Worm (Caenorhabditis elegans): ENCODE results near the gene Y42G9A.1.

Gene Y42G9A.1

DNA sequence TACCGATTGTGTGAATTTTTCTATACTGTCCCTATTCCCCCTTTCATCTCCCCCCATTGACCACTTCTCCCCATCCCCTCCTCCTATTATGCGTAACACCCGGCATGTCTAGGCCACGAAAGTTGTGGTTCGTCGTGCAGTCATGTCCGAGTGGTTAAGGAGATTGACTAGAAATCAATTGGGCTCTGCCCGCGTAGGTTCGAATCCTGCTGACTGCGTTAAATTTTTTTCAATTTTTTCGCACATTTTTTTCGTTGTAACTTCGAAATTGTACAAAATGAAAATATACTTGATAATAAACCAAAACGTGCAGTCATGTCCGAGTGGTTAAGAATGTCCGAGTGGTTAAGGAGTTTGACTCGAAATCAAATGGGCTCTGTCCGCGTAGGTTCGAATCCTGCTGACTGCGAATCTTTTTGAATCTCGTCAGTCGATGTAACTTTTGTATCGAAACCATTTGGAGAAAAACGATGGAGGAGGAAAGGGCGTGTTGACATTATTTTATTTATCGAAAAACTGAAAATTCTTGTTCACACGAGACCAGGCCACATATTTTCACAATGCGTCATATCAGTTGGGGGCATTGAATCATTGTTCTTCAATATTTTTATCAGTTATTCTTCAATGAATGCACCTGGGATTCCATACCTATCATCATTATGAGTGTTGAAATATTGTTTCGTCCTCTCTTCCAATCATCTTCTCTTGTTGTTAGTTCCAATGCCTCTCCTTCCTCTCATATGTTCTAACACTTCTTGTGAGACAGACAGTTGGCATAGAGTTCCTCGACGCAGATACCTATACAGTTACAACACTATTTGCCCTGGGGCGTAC is 9.1 kb downstream of the Y42G9A.1 start, which contains the start of gene nfm-1 (continued):
- TF ChIP-seq R02D3.7 (tag; optimal IDR thresholded peaks at IDR 0.05) = no peak

DNA sequence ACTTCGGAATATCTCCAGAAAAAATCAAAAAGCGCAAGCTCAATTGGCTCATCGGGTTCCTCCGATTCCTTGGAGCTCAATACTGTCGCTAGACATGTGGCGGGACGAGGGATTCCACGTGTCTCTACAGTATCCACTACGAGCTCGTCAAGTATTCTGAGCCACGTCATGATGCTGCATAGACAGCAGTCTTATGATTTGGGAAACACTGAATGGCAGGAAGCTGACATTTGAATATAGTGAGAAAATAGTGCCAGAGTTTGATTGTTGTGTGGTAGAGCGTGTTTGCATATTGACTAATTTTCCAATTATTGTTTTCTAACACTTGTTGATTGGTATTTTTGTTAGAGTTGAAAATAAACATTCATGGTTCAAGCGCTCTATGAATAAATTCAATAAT is 13.6 kb downstream of the Y42G9A.1 start:
- TF ChIP-seq dpl-1 (GFP tag; optimal IDR thresholded peaks at IDR 0.05) (no peak), sdz-12 (GFP tag; optimal IDR thresholded peaks at IDR 0.05) (no peak), dmd-6 (GFP tag; IDR thresholded peaks at IDR 0.05) (peak; percentile 75)

DNA sequence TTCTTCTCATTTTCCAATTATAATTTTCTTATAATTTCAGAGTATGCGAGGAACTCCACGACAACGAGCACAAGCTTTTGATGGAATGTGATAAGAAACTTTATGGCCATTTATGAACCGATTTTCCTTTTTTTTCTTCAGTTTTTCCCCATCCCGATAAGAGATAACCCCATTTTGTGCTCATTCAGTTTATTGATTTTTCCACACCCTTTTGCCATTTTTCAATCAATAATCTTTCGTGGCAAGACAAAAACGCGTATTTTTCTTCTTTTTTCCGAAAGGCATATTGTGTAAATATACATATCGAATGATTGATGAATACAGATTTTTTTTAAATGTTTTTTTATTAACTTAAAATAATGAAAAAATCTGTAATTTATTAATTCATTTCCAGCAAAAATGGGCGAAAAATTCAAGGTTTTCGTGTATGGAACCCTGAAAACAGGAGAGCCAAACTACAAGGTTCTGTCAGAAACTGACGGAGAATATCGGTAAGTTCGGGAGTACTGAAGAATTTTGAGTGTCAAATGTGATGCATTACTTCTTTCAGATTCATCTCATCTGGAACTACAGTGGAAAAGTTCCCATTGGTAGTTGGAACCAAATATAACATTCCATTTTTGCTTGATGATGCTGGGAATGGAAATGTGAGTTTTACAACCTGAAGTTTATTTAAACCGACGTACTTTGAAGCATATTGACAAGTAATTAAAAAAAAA is 14.7 kb downstream of the Y42G9A.1 start, which contains the start of gene F42A10.9:
TSS of gene F42A10.9 (plus strand) at position 321 of the 719 bp plus-strand sequence.
- 0 out of 2 replicates have a peak, but pooled peaks have one; percentile 38 for TF ChIP-seq lin-38 (GFP tag; IDR thresholded peaks at IDR 0.05)
- peak; percentile 28 for TF ChIP-seq mes-2 (tag; optimal IDR thresholded peaks at IDR 0.05; ENCODE audit: poor library complexity, severe bottlenecking)
- TF ChIP-seq F37D6.2 (tag; optimal IDR thresholded peaks at IDR 0.05) = no peak
- TF ChIP-seq lsy-2 (tag; optimal IDR thresholded peaks at IDR 0.05) = peak in 1 of 2 experiments; percentile 52
- no peak for TF ChIP-seq T26A8.4 (GFP tag; IDR thresholded peaks at IDR 0.05)
- TF ChIP-seq ces-1 (GFP tag; optimal IDR thresholded peaks at IDR 0.05) = no peak
- TF ChIP-seq nhr-28 (tag; optimal IDR thresholded peaks at IDR 0.05) = peak; percentile 5
- TF ChIP-seq nhr-237 (tag; optimal IDR thresholded peaks at IDR 0.05) = no peak
- TF ChIP-seq mdt-29 (GFP tag; IDR thresholded peaks at IDR 0.05) = no peak
- TF ChIP-seq D1046.2 (GFP tag; IDR thresholded peaks at IDR 0.05) = peak; percentile 23; the same call in 1 of the 2 replicates
- no peak for TF ChIP-seq dmd-8 (GFP tag; IDR thresholded peaks at IDR 0.05)
- TF ChIP-seq lin-15B (tag; optimal IDR thresholded peaks at IDR 0.05) = no peak
- peak; percentile 5 to 46 for TF ChIP-seq daf-16 (GFP tag; optimal IDR thresholded peaks at IDR 0.05)
- TF ChIP-seq daf-16 (tag; optimal IDR thresholded peaks at IDR 0.05) = peak; percentile 42
- TF ChIP-seq arid-1 (GFP tag; conservative IDR thresholded peaks at IDR 0.05) = 0 out of 2 replicates have a peak, but pooled peaks have one; percentile 26
- no peak for TF ChIP-seq madf-5 (GFP tag; IDR thresholded peaks at IDR 0.05)
- no peak for TF ChIP-seq fkh-10 (GFP tag; optimal IDR thresholded peaks at IDR 0.05)
- no peak for TF ChIP-seq spr-1 (tag; optimal IDR thresholded peaks at IDR 0.05)
- TF ChIP-seq nhr-25 (tag; optimal IDR thresholded peaks at IDR 0.05; ENCODE audit: borderline replicate concordance, insufficient read depth) = no peak
- TF ChIP-seq mxl-2 (GFP tag; conservative IDR thresholded peaks at IDR 0.05) = no peak
- peak; percentile 68 for TF ChIP-seq dve-1 (tag; optimal IDR thresholded peaks at IDR 0.05; ENCODE audit: insufficient read depth)
- TF ChIP-seq hlh-30 (tag; optimal IDR thresholded peaks at IDR 0.05; ENCODE audit: insufficient read depth) = peak; percentile 2
- TF ChIP-seq aha-1 (tag) = peak; percentile 76
- TF ChIP-seq Y75B8A.6 (GFP tag; IDR thresholded peaks at IDR 0.05) = 0 out of 2 replicates have a peak, but pooled peaks have one; percentile 17
- TF ChIP-seq ctbp-1 (GFP tag; IDR thresholded peaks at IDR 0.05) = no peak
- TF ChIP-seq ztf-7 (tag; optimal IDR thresholded peaks at IDR 0.05) = no peak
- no peak for TF ChIP-seq R02D3.7 (tag; optimal IDR thresholded peaks at IDR 0.05)
- TF ChIP-seq F26F4.8 (GFP tag; conservative IDR thresholded peaks at IDR 0.05) = no peak
- no peak for TF ChIP-seq pha-4 (GFP tag; IDR thresholded peaks at IDR 0.05)
- TF ChIP-seq pha-4 (tag; optimal IDR thresholded peaks at IDR 0.05) = no peak
- TF ChIP-seq cey-2 (tag; optimal IDR thresholded peaks at IDR 0.05; ENCODE audit: borderline replicate concordance, insufficient read depth) = no peak
- no peak for TF ChIP-seq zfp-2 (tag; optimal IDR thresholded peaks at IDR 0.05)
- TF ChIP-seq snpc-4 (tag; optimal IDR thresholded peaks at IDR 0.05) = no peak
- TF ChIP-seq nhr-41 (GFP tag; IDR thresholded peaks at IDR 0.05) = no peak
- no peak for TF ChIP-seq nhr-48 (tag; optimal IDR thresholded peaks at IDR 0.05)
- TF ChIP-seq F44E2.7 (GFP tag; IDR thresholded peaks at IDR 0.05) = no peak
- no peak for TF ChIP-seq nhr-102 (tag; optimal IDR thresholded peaks at IDR 0.05)
- peak in 1 of 2 experiments; percentile 21 for TF ChIP-seq hif-1 (tag; optimal IDR thresholded peaks at IDR 0.05)
- no peak for TF ChIP-seq nhr-42 (GFP tag; IDR thresholded peaks at IDR 0.05)
- no peak for TF ChIP-seq daf-12 (tag; optimal IDR thresholded peaks at IDR 0.05)

Data from whole organism, L4 larva.